Worm (Caenorhabditis elegans) whole organism, young adult: ENCODE data around the gene vab-19.
A peak's percentile ranks its signal among the peaks of the same experiment; 100 is the strongest.

Source experiments
- D2030.7 ChIP-seq: fragments of 200-800 bp; sonication (Bioruptor generic); IDR thresholded peaks from 2 replicates; pipeline ENCODE4 v1.3.6; 2022; ENCODE audit warnings: missing genetic modification reagents, missing genetic modification characterization, missing compliant biosample characterization
- F33H1.4 ChIP-seq: fragments of 200-800 bp; sonication (Bioruptor generic); IDR thresholded peaks from 2 replicates; pipeline ENCODE4 v1.3.6; 2022; ENCODE audit warnings: missing genetic modification reagents, missing genetic modification characterization, missing compliant biosample characterization
- F39B2.1 ChIP-seq: fragments of 200-800 bp; sonication (Bioruptor generic); IDR thresholded peaks from 2 replicates; pipeline ENCODE4 v1.3.6; 2022; ENCODE audit warnings: missing genetic modification reagents, missing genetic modification characterization, missing compliant biosample characterization
- F52B5.7 ChIP-seq: sonication (generic microtip); optimal IDR thresholded peaks from 2 replicates; lab custom pipeline; 2016; ENCODE audit warnings: mild to moderate bottlenecking, missing genetic modification characterization, missing compliant biosample characterization
- F57A8.1 ChIP-seq: fragments of 200-800 bp; sonication (Bioruptor generic); optimal IDR thresholded peaks from 2 replicates; lab custom pipeline; 2018; ENCODE audit warnings: mild to moderate bottlenecking, missing genetic modification characterization, moderate library complexity, missing compliant biosample characterization
- Y53F4B.3 ChIP-seq: fragments of 200-800 bp; sonication (Bioruptor generic); IDR thresholded peaks from 2 replicates; pipeline ENCODE4 v1.3.6; 2022; ENCODE audit warnings: missing genetic modification reagents, missing genetic modification characterization, missing compliant biosample characterization
- akir-1 ChIP-seq: fragments of 200-800 bp; sonication (Bioruptor generic); optimal IDR thresholded peaks from 2 replicates; lab custom pipeline; 2018; ENCODE audit warnings: mild to moderate bottlenecking, missing genetic modification characterization, moderate library complexity, missing compliant biosample characterization
- aptf-2 ChIP-seq: fragments of 200-800 bp; sonication (Bioruptor generic); conservative IDR thresholded peaks from 2 replicates; pipeline ENCODE4 v1.3.6; 2022; ENCODE audit warnings: missing genetic modification reagents, missing genetic modification characterization, missing compliant biosample characterization
- attf-5 ChIP-seq: fragments of 200-800 bp; sonication (Bioruptor generic); optimal IDR thresholded peaks from 2 replicates; lab custom pipeline; 2018; ENCODE audit warnings: mild to moderate bottlenecking, missing genetic modification characterization, missing compliant biosample characterization
- bed-2 ChIP-seq: fragments of 200-800 bp; sonication (Bioruptor generic); IDR thresholded peaks from 2 replicates; pipeline ENCODE4 v1.3.6; 2022; ENCODE audit warnings: missing genetic modification reagents, missing genetic modification characterization, missing compliant biosample characterization
- efl-1 ChIP-seq: fragments of 150-350 bp; optimal IDR thresholded peaks from 2 replicates; lab custom pipeline; 2014; ENCODE audit warnings: missing biosample characterization, missing genetic modification reagents, missing genetic modification characterization
- fkh-3 ChIP-seq: sonication (generic microtip); optimal IDR thresholded peaks from 2 replicates; lab custom pipeline; 2016; ENCODE audit warnings: mild to moderate bottlenecking, missing genetic modification characterization, missing compliant biosample characterization
- gei-17 ChIP-seq: fragments of 200-800 bp; sonication (Bioruptor generic); optimal IDR thresholded peaks from 2 replicates; lab custom pipeline; 2018; ENCODE audit warnings: mild to moderate bottlenecking, missing genetic modification characterization, missing compliant biosample characterization
- hlh-12 ChIP-seq: sonication (generic microtip); optimal IDR thresholded peaks from 2 replicates; lab custom pipeline; 2016; ENCODE audit warnings: missing genetic modification characterization, missing compliant biosample characterization
- hmg-1.2 ChIP-seq: fragments of 200-800 bp; sonication (Bioruptor generic); IDR thresholded peaks from 2 replicates; pipeline ENCODE4 v1.3.6; 2022; ENCODE audit warnings: missing genetic modification reagents, missing genetic modification characterization, missing compliant biosample characterization
- lin-35 ChIP-seq, 3 experiments: fragments of 150-350 bp in 2 of 3; sonication (generic microtip) in 1 of 3; optimal IDR thresholded peaks; 2 replicates each; lab custom pipeline; 2014 to 2018; ENCODE audit warnings: missing biosample characterization in 3 of 3, missing genetic modification characterization in 3 of 3, missing genetic modification reagents in 3 of 3
- lin-40 ChIP-seq: sonication (generic microtip); optimal IDR thresholded peaks from 2 replicates; lab custom pipeline; 2016; ENCODE audit warnings: missing genetic modification characterization, mild to moderate bottlenecking, missing compliant biosample characterization, missing genotype, missing genetic modification reagents
- lsy-27 ChIP-seq: sonication (generic microtip); optimal IDR thresholded peaks from 2 replicates; lab custom pipeline; 2017; ENCODE audit warnings: missing genetic modification characterization, mild to moderate bottlenecking, missing compliant biosample characterization, antibody characterized with exemption, missing genotype, borderline replicate concordance; ENCODE audit not compliant: insufficient read depth
- madf-10 ChIP-seq: sonication (generic microtip); optimal IDR thresholded peaks from 2 replicates; lab custom pipeline; 2016; ENCODE audit warnings: mild to moderate bottlenecking, missing genetic modification characterization, missing compliant biosample characterization
- madf-6 ChIP-seq: fragments of 200-800 bp; sonication (Bioruptor generic); IDR thresholded peaks from 2 replicates; pipeline ENCODE4 v1.3.6; 2022; ENCODE audit warnings: missing genetic modification reagents, missing genetic modification characterization, missing compliant biosample characterization
- mcd-1 ChIP-seq: fragments of 200-800 bp; sonication (Bioruptor generic); IDR thresholded peaks from 2 replicates; pipeline ENCODE4 v1.3.6; 2022; ENCODE audit warnings: missing genetic modification reagents, missing genetic modification characterization, missing compliant biosample characterization
- mes-4 ChIP-seq: sonication (generic microtip); optimal IDR thresholded peaks from 2 replicates; lab custom pipeline; 2016; ENCODE audit warnings: missing genotype, missing genetic modification characterization, missing compliant biosample characterization
- nfyb-1 ChIP-seq: fragments of 200-800 bp; sonication (Bioruptor generic); IDR thresholded peaks from 2 replicates; pipeline ENCODE4 v1.3.6; 2022; ENCODE audit warnings: missing genetic modification reagents, missing genetic modification characterization, missing compliant biosample characterization
- nhr-120 ChIP-seq: fragments of 200-800 bp; sonication (Bioruptor generic); IDR thresholded peaks from 2 replicates; pipeline ENCODE4 v1.3.6; 2022; ENCODE audit warnings: missing genetic modification characterization, missing compliant biosample characterization
- nhr-179 ChIP-seq: sonication (generic microtip); optimal IDR thresholded peaks from 2 replicates; lab custom pipeline; 2016; ENCODE audit warnings: mild to moderate bottlenecking, missing genetic modification characterization, missing compliant biosample characterization
- nhr-80 ChIP-seq: sonication (generic microtip); optimal IDR thresholded peaks from 2 replicates; lab custom pipeline; 2016; ENCODE audit warnings: missing genetic modification characterization, missing compliant biosample characterization
- nhr-90 ChIP-seq: sonication (generic microtip); optimal IDR thresholded peaks from 2 replicates; lab custom pipeline; 2016; ENCODE audit warnings: missing genotype, mild to moderate bottlenecking, missing genetic modification characterization, missing compliant biosample characterization
- rcor-1 ChIP-seq: fragments of 200-800 bp; sonication (Bioruptor generic); IDR thresholded peaks from 2 replicates; pipeline ENCODE4 v1.3.6; 2022; ENCODE audit warnings: missing genetic modification reagents, missing genetic modification characterization, missing compliant biosample characterization
- sdz-38 ChIP-seq: sonication (generic microtip); optimal IDR thresholded peaks from 2 replicates; lab custom pipeline; 2016; ENCODE audit warnings: missing genotype, missing genetic modification characterization, missing compliant biosample characterization
- snpc-1.1 ChIP-seq: sonication (generic microtip); optimal IDR thresholded peaks from 2 replicates; lab custom pipeline; 2017; ENCODE audit warnings: missing genetic modification characterization, mild to moderate bottlenecking, missing compliant biosample characterization, antibody characterized with exemption, moderate library complexity, missing genotype, missing genetic modification reagents; ENCODE audit not compliant: insufficient read depth
- snpc-1.3 ChIP-seq: sonication (generic microtip); optimal IDR thresholded peaks from 2 replicates; lab custom pipeline; 2017; ENCODE audit warnings: missing genetic modification characterization, mild to moderate bottlenecking, missing compliant biosample characterization, antibody characterized with exemption, moderate library complexity, missing genotype, missing genetic modification reagents; ENCODE audit not compliant: insufficient read depth
- snpc-3.4 ChIP-seq: sonication (generic microtip); optimal IDR thresholded peaks from 2 replicates; lab custom pipeline; 2017; ENCODE audit warnings: missing genetic modification characterization, mild to moderate bottlenecking, missing compliant biosample characterization, antibody characterized with exemption, moderate library complexity, missing genotype, missing genetic modification reagents
- sptf-2 ChIP-seq: fragments of 200-800 bp; sonication (Bioruptor generic); optimal IDR thresholded peaks from 2 replicates; lab custom pipeline; 2018; ENCODE audit warnings: mild to moderate bottlenecking, missing genetic modification characterization, missing compliant biosample characterization
- tbp1 ChIP-seq: fragments of 200-800 bp; sonication (Bioruptor generic); optimal IDR thresholded peaks from 2 replicates; lab custom pipeline; 2018; ENCODE audit warnings: mild to moderate bottlenecking, missing genetic modification characterization, missing compliant biosample characterization
- unc-130 ChIP-seq: sonication (generic microtip); optimal IDR thresholded peaks from 2 replicates; lab custom pipeline; 2016; ENCODE audit warnings: missing genetic modification reagents, missing genetic modification characterization, missing compliant biosample characterization
- zfh-2 ChIP-seq: fragments of 200-800 bp; sonication (Bioruptor generic); conservative IDR thresholded peaks from 2 replicates; pipeline ENCODE4 v1.3.6; 2022; ENCODE audit warnings: missing genetic modification reagents, missing genetic modification characterization, missing compliant biosample characterization
- ztf-18 ChIP-seq: sonication (generic microtip); optimal IDR thresholded peaks from 2 replicates; lab custom pipeline; 2016; ENCODE audit warnings: missing genotype, mild to moderate bottlenecking, missing genetic modification characterization, missing compliant biosample characterization
- ztf-25 ChIP-seq: fragments of 200-800 bp; sonication (Bioruptor generic); IDR thresholded peaks from 2 replicates; pipeline ENCODE4 v1.3.6; 2022; ENCODE audit warnings: missing genetic modification reagents, missing genetic modification characterization, missing compliant biosample characterization
- ztf-26 ChIP-seq: sonication (generic microtip); optimal IDR thresholded peaks from 2 replicates; lab custom pipeline; 2017; ENCODE audit warnings: missing genetic modification characterization, missing compliant biosample characterization
- ztf-28 ChIP-seq: fragments of 200-800 bp; sonication (Bioruptor generic); IDR thresholded peaks from 2 replicates; pipeline ENCODE4 v1.3.6; 2022; ENCODE audit warnings: missing genetic modification reagents, missing genetic modification characterization, missing compliant biosample characterization
- ztf-3 ChIP-seq: fragments of 200-800 bp; sonication (Bioruptor generic); optimal IDR thresholded peaks from 2 replicates; lab custom pipeline; 2018; ENCODE audit warnings: mild to moderate bottlenecking, missing genetic modification characterization, missing compliant biosample characterization
- ztf-6 ChIP-seq: fragments of 200-800 bp; sonication (Bioruptor generic); IDR thresholded peaks from 2 replicates; pipeline ENCODE4 v1.3.6; 2022; ENCODE audit warnings: missing genetic modification reagents, missing genetic modification characterization, missing compliant biosample characterization

vab-19 gene

DNA sequence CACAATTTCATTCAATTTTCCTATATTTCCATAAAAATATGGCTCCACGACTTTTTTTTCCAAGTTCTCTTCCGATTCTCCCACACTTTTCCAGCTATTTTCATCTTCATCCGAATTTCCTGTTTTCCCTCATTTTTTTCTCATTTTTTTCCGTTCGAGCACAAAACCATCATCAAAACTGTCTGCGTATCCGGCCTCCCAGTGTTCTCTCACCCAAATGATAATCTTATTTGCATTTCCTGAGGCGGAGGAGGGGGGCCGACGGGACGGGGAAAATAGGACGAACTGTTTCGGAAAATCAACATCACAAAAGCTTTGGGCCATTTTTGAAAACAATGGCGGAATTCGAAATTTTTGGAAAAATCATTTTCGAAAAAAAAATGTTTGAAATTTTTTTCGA, 2.8 kb upstream of the vab-19 start:
- TF ChIP-seq hmg-1.2 (GFP tag; lab: Robert Waterston, UW), result peak; percentile 51
- TF ChIP-seq lin-35 (GFP tag; optimal IDR thresholded peaks at IDR 0.05; lab: Kevin White, UChicago), result no peak

DNA sequence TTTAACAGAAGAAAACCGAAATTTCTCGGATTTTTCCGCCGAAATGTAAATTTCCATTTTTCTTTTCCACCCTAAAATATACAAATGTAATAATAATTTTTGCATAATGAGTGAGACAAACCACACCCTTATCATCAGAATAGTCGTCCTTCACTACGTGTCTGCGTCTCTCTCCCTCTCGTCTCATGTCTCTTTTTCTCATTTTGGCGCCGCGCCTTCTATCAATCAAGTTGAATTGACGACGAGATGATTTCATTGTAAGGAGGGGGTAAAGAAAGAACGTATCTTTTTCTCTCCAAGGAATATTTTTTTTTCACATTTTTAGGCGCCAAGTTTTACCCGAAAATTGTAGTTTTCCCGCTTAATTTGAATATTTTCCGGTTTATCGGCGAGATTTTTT, 836 bp upstream of the vab-19 start:
- TF ChIP-seq rcor-1 (GFP tag; lab: Robert Waterston, UW), result no peak
- no peak for TF ChIP-seq snpc-1.3
- TF ChIP-seq nhr-80, result peak; percentile 30
- TF ChIP-seq unc-130 (GFP tag; lab: Kevin White, UChicago), result no peak
- no peak for TF ChIP-seq bed-2 (GFP tag; lab: Robert Waterston, UW)

DNA sequence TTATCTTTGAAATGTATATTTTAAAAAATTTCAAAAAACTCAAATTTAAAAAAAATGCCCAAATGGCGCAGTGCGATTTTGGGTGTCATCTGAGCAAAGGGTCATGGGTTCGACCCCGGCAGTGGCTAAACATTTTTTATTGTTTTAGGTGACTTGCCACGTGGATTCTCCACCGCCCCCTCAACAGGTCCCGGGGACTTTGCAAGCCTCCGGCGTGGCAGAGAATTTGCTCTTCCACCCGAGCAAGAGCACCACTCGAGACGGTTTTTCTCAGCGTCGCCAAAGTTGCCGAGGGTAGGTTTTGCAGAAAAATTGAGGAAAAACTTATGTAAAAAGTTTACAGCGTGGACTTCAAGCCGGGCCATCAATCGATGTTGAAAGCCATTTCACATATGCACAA, 2.1 kb downstream of the vab-19 start:
- TF ChIP-seq nhr-90 (tag; lab: Kevin White, UChicago), result no peak
- peak; percentile 55; the same call in 1 of the 2 replicates for TF ChIP-seq zfh-2

DNA sequence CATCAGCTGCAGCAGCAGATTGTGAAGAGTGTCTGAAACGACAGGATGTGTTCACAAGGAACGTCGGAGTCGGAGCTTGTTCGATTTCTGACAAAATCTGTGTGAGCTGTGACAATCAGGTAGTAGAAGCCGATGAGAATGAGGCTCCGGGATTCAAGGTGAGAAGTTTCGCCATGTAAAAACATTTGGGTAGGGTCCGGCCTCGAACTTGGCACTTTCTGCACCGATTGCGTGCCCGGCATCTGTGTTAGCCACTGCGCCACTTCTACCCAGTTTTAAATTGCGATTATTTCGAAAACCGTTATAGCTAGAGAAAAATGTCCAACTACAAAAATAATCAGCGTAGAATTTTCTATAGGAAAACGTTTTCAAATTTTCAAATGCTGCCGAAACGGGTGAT, 3.6 kb downstream of the vab-19 start:
- TF ChIP-seq nfyb-1 (GFP tag; lab: Robert Waterston, UW) (no peak), rcor-1 (GFP tag; lab: Robert Waterston, UW) (no peak), tbp1 (GFP tag; lab: Kevin White, UChicago) (no peak)
- TF ChIP-seq, all 124 proteins: peak for 0

DNA sequence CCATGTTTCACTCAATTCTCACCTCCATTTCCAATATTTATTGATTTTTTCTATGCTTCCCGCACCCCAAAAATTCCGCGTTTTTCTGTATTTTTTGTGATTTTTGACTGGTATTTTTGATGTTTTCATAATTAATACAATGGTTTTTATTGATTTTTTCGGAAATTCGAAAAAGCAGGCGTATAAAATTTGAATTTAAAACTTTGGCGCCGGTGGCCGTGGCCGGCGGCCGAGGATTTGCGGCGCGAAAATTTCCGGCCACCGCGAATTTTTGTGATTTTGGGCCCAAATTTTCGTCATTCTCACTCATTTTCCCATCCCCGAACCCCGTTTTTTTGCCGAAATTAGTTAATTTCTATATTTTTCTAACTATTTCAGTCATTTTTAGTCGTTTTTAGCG, 7.9 kb downstream of the vab-19 start:
- TF ChIP-seq snpc-3.4 (tag; lab: Kevin White, UChicago) (peak; percentile 82), sdz-38 (tag; lab: Kevin White, UChicago) (no peak), nhr-179 (no peak), mes-4 (tag; lab: Kevin White, UChicago) (no peak), akir-1 (GFP tag; lab: Kevin White, UChicago) (no peak), aptf-2 (peak; percentile 84), attf-5 (GFP tag; lab: Kevin White, UChicago) (peak; percentile 51), ztf-25 (peak; percentile 95), ztf-18 (tag; lab: Kevin White, UChicago) (no peak), lsy-27 (tag; lab: Kevin White, UChicago) (no peak), ztf-26 (tag; lab: Kevin White, UChicago) (no peak), F39B2.1 (0 out of 2 replicates have a peak, but pooled peaks have one; percentile 27), madf-10 (tag; lab: Kevin White, UChicago) (peak; percentile 24), F52B5.7 (peak; percentile 15), D2030.7 (GFP tag; lab: Robert Waterston, UW) (peak; percentile 95), Y53F4B.3 (GFP tag; lab: Robert Waterston, UW) (no peak), nhr-90 (tag; lab: Kevin White, UChicago) (no peak), madf-6 (GFP tag; lab: Robert Waterston, UW) (peak; percentile 100), ztf-3 (no peak), gei-17 (GFP tag; lab: Kevin White, UChicago) (no peak), sptf-2 (GFP tag; lab: Kevin White, UChicago) (no peak), lin-40 (no peak), hmg-1.2 (GFP tag; lab: Robert Waterston, UW) (peak; percentile 68), snpc-1.1 (tag; lab: Kevin White, UChicago) (no peak), ztf-6 (GFP tag; lab: Robert Waterston, UW) (peak; percentile 84; the same call in 1 of the 2 replicates), mcd-1 (GFP tag; lab: Robert Waterston, UW) (peak; percentile 88), efl-1 (GFP tag; lab: Kevin White, UChicago) (peak; percentile 97), fkh-3 (tag; lab: Kevin White, UChicago) (no peak), ztf-28 (peak; percentile 96), F33H1.4 (GFP tag; lab: Robert Waterston, UW) (peak; percentile 75), nhr-120 (GFP tag; lab: Robert Waterston, UW) (no peak), F57A8.1 (GFP tag; lab: Kevin White, UChicago) (no peak), hlh-12 (tag; lab: Kevin White, UChicago) (no peak)
